Worm (Caenorhabditis elegans) whole organism, L4 larva: Measurements from ENCODE around the gene Y49A10A.2.

Experiments
- F49E8.2 ChIP-seq: sonication (generic microtip); optimal IDR thresholded peaks from 2 replicates; lab custom pipeline; 2016; ENCODE audit warnings: missing compliant biosample characterization, mild to moderate bottlenecking, missing genetic modification characterization, borderline replicate concordance
- aha-1 ChIP-seq: fragments of 150-350 bp; peaks from one replicate; lab custom pipeline; 2014; ENCODE audit warnings: missing biosample characterization, missing genetic modification characterization
- ama-1 ChIP-seq: fragments of 150-350 bp; optimal IDR thresholded peaks from 2 replicates; lab custom pipeline; 2014; ENCODE audit warnings: inconsistent platforms, mixed read lengths
- ceh-20 ChIP-seq: fragments of 200-800 bp; sonication (Bioruptor generic); IDR thresholded peaks from 2 replicates; pipeline ENCODE4 v1.3.6; 2022; ENCODE audit warnings: missing genetic modification reagents, missing genetic modification characterization, missing compliant biosample characterization
- ces-1 ChIP-seq: fragments of 150-350 bp; sonication (generic microtip); optimal IDR thresholded peaks from 4 replicates; lab custom pipeline; 2014; ENCODE audit warnings: missing biosample characterization, missing genetic modification reagents, missing genetic modification characterization
- fkh-10 ChIP-seq: fragments of 150-350 bp; optimal IDR thresholded peaks from 2 replicates; lab custom pipeline; 2014; ENCODE audit warnings: missing biosample characterization, missing genetic modification reagents, missing genetic modification characterization
- lin-13 ChIP-seq: fragments of 150-350 bp; optimal IDR thresholded peaks from 2 replicates; lab custom pipeline; 2014; ENCODE audit warnings: missing biosample characterization, missing genetic modification reagents, missing genetic modification characterization
- lin-39 ChIP-seq: fragments of 150-350 bp; optimal IDR thresholded peaks from 2 replicates; lab custom pipeline; 2014; ENCODE audit warnings: missing biosample characterization, missing genetic modification reagents, missing genetic modification characterization
- nhr-111 ChIP-seq: fragments of 200-800 bp; sonication (Bioruptor generic); optimal IDR thresholded peaks from 2 replicates; lab custom pipeline; 2018; ENCODE audit warnings: mild to moderate bottlenecking, missing genetic modification characterization, missing compliant biosample characterization
- pha-4 ChIP-seq, 2 experiments: fragments of 150-350 bp in 1 of 2; fragments of 200-800 bp in 1 of 2; sonication (Bioruptor generic) in 1 of 2; IDR thresholded peaks in 1 of 2; optimal IDR thresholded peaks in 1 of 2; 2 replicates each; pipeline versions ENCODE4 v1.3.6 to Lab custom; 2014 to 2022; ENCODE audit warnings: missing genetic modification characterization in 2 of 2, missing genetic modification reagents in 2 of 2, missing biosample characterization in 1 of 2, missing compliant biosample characterization in 1 of 2
- tra-1 ChIP-seq: fragments of 200-800 bp; sonication (Bioruptor generic); IDR thresholded peaks from 2 replicates; pipeline ENCODE4 v1.3.6; 2022; ENCODE audit warnings: missing genetic modification reagents, missing genetic modification characterization, missing compliant biosample characterization
- zag-1 ChIP-seq: fragments of 150-350 bp; optimal IDR thresholded peaks from 2 replicates; lab custom pipeline; 2014; ENCODE audit warnings: missing biosample characterization, missing genetic modification characterization

ce11 chrX:10395177-10395576, 22.7 kb upstream of the Y49A10A.2 start:
- TF ChIP-seq zag-1 (tag; lab: Kevin White, UChicago) (no peak), ama-1 (lab: Kevin White, UChicago) (no peak), pha-4 (GFP tag; IDR thresholded peaks at IDR 0.05; lab: Robert Waterston, UW) (no peak), pha-4 (tag; optimal IDR thresholded peaks at IDR 0.05; lab: Kevin White, UChicago) (no peak), lin-39 (no peak), tra-1 (GFP tag; lab: Robert Waterston, UW) (no peak), F49E8.2 (tag; lab: Kevin White, UChicago) (no peak), lin-13 (no peak), nhr-111 (GFP tag; lab: Kevin White, UChicago) (no peak), ces-1 (GFP tag; lab: Kevin White, UChicago) (no peak), aha-1 (peak; percentile 52), ceh-20 (no peak), fkh-10 (no peak)
